Worm (Caenorhabditis elegans) whole organism, L4 larva: ENCODE results near the gene T26E4.9.

ENCODE experiments used
- Y75B8A.6 ChIP-seq: fragments of 200-800 bp; sonication (Bioruptor generic); IDR thresholded peaks from 2 replicates; pipeline ENCODE4 v1.3.6; 2022; ENCODE audit warnings: missing genetic modification reagents, missing genetic modification characterization, missing compliant biosample characterization
- ZK337.2 ChIP-seq: fragments of 200-800 bp; sonication (Bioruptor generic); IDR thresholded peaks from 2 replicates; pipeline ENCODE4 v1.3.6; 2022; ENCODE audit warnings: missing genetic modification reagents, missing genetic modification characterization, missing compliant biosample characterization
- aly-2 ChIP-seq: sonication (generic microtip); optimal IDR thresholded peaks from 2 replicates; lab custom pipeline; 2018; ENCODE audit warnings: missing biosample characterization, missing genetic modification characterization
- dmd-6 ChIP-seq: fragments of 200-800 bp; sonication (Bioruptor generic); IDR thresholded peaks from 2 replicates; pipeline ENCODE4 v1.3.6; 2022; ENCODE audit warnings: missing genetic modification reagents, missing genetic modification characterization, missing compliant biosample characterization
- fkh-10 ChIP-seq: fragments of 150-350 bp; optimal IDR thresholded peaks from 2 replicates; lab custom pipeline; 2014; ENCODE audit warnings: missing biosample characterization, missing genetic modification reagents, missing genetic modification characterization
- lin-13 ChIP-seq: fragments of 150-350 bp; optimal IDR thresholded peaks from 2 replicates; lab custom pipeline; 2014; ENCODE audit warnings: missing biosample characterization, missing genetic modification reagents, missing genetic modification characterization
- nhr-10 ChIP-seq: fragments of 150-350 bp; optimal IDR thresholded peaks from 2 replicates; lab custom pipeline; 2014; ENCODE audit warnings: missing biosample characterization, missing genetic modification characterization
- saeg-2 ChIP-seq: fragments of 200-800 bp; sonication (Bioruptor generic); IDR thresholded peaks from 2 replicates; pipeline ENCODE4 v1.3.6; 2022; ENCODE audit warnings: missing genetic modification reagents, missing genetic modification characterization, missing compliant biosample characterization
- skn-1 ChIP-seq: fragments of 150-350 bp; optimal IDR thresholded peaks from 2 replicates; lab custom pipeline; 2014; ENCODE audit warnings: missing biosample characterization, missing genetic modification characterization
- zip-11 ChIP-seq: fragments of 200-800 bp; sonication (Bioruptor generic); IDR thresholded peaks from 2 replicates; pipeline ENCODE4 v1.3.6; 2022; ENCODE audit warnings: missing genetic modification characterization, missing compliant biosample characterization

The T26E4.9 gene

DNA sequence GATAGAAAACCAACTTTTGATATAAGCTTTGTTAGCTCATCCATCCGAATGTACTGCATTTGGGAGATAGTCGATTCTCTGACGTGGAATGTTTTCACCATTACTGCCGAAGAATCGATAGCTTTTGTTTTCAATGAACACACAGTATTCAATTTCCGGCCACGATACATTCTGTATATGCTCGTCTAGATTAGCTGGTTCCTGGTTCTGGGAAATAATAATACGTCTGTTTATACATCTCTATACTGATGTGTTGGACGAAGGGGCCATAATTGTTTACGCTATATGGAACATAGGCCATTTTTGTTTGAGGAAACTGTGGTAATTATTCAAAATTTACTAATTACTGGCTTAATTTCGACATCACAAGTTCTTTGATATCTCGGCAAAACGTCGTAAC lies 52.4 kb downstream of the T26E4.9 start, which contains the start of gene str-6:
TSS of gene str-6 (minus strand) at position 101 of the 400 bp plus-strand sequence.
- TF ChIP-seq dmd-6 (GFP tag; lab: Robert Waterston, UW) (no peak), nhr-10 (no peak), fkh-10 (GFP tag; lab: Kevin White, UChicago) (no peak), aly-2 (tag; lab: Kevin White, UChicago) (no peak), ZK337.2 (GFP tag; lab: Robert Waterston, UW) (no peak), saeg-2 (GFP tag; lab: Robert Waterston, UW) (no peak), Y75B8A.6 (GFP tag; lab: Robert Waterston, UW) (no peak), skn-1 (tag; lab: Kevin White, UChicago) (no peak), lin-13 (no peak), zip-11 (GFP tag; lab: Robert Waterston, UW) (no peak)
